Worm (Caenorhabditis elegans): ENCODE results near the gene nhr-180.

Gene nhr-180

ce11 chrV:619054-619453 is 48.3 kb downstream of the nhr-180 start, which contains the start of gene F48G7.4 (continued):
- no peak for TF ChIP-seq mxl-3 (GFP tag; optimal IDR thresholded peaks at IDR 0.05)
- peak; percentile 56 for TF ChIP-seq mes-2 (tag; optimal IDR thresholded peaks at IDR 0.05; ENCODE audit: poor library complexity, severe bottlenecking)
- no peak for TF ChIP-seq ztf-7 (tag; optimal IDR thresholded peaks at IDR 0.05)
- TF ChIP-seq snpc-4 (tag; optimal IDR thresholded peaks at IDR 0.05) = no peak
- TF ChIP-seq mdl-1 (tag; optimal IDR thresholded peaks at IDR 0.05) = peak in 1 of 2 experiments; percentile 60
- TF ChIP-seq tra-1 (GFP tag; IDR thresholded peaks at IDR 0.05) = peak; percentile 77
- peak; percentile 50 for TF ChIP-seq duxl-1 (tag; optimal IDR thresholded peaks at IDR 0.05; ENCODE audit: poor library complexity)
- TF ChIP-seq ZK546.5 (tag; optimal IDR thresholded peaks at IDR 0.05) = no peak
- TF ChIP-seq nhr-48 (tag; optimal IDR thresholded peaks at IDR 0.05) = peak; percentile 24
- TF ChIP-seq madf-5 (GFP tag; IDR thresholded peaks at IDR 0.05) = no peak
- TF ChIP-seq mep-1 (tag; optimal IDR thresholded peaks at IDR 0.05) = peak; percentile 73
- no peak for TF ChIP-seq zag-1 (tag; optimal IDR thresholded peaks at IDR 0.05)
- peak; percentile 18 for TF ChIP-seq nhr-11 (tag; optimal IDR thresholded peaks at IDR 0.05)
- peak; percentile 40 to 76 for TF ChIP-seq lsy-2 (tag; optimal IDR thresholded peaks at IDR 0.05)
- no peak for TF ChIP-seq ama-1 (optimal IDR thresholded peaks at IDR 0.05)
- peak; percentile 30 for TF ChIP-seq nhr-6 (tag; optimal IDR thresholded peaks at IDR 0.05)
- no peak for TF ChIP-seq F26F4.8 (GFP tag; conservative IDR thresholded peaks at IDR 0.05)
- peak; percentile 10 for TF ChIP-seq dpl-1 (GFP tag; optimal IDR thresholded peaks at IDR 0.05)

- TF ChIP-seq nhr-11 (tag; optimal IDR thresholded peaks at IDR 0.05) (peak; percentile 12), Y5F2A.4 (GFP tag; optimal IDR thresholded peaks at IDR 0.05) (no peak)
These were observed 49.4 kb downstream of the nhr-180 start for ce11 chrV:617917-618316.
